Worm (Caenorhabditis elegans) whole organism, L3 larva: ENCODE measurements around the gene glb-9.

Source experiments
- R02D3.7 ChIP-seq: fragments of 150-350 bp; optimal IDR thresholded peaks from 2 replicates; lab custom pipeline; 2014; ENCODE audit warnings: missing biosample characterization, missing genetic modification characterization
- ceh-28 ChIP-seq: fragments of 150-350 bp; optimal IDR thresholded peaks from 2 replicates; lab custom pipeline; 2014; ENCODE audit warnings: missing biosample characterization, missing genetic modification reagents, missing genetic modification characterization
- daf-12 ChIP-seq: fragments of 150-350 bp; optimal IDR thresholded peaks from 2 replicates; lab custom pipeline; 2014; ENCODE audit warnings: missing biosample characterization, missing genetic modification reagents, missing genetic modification characterization
- nhr-12 ChIP-seq: fragments of 150-350 bp; optimal IDR thresholded peaks from 2 replicates; lab custom pipeline; 2014; ENCODE audit warnings: missing biosample characterization, missing genetic modification characterization
- nhr-76 ChIP-seq: fragments of 150-350 bp; sonication (generic microtip); optimal IDR thresholded peaks from 5 replicates; lab custom pipeline; 2014; ENCODE audit warnings: missing biosample characterization, missing genetic modification characterization
- pqm-1 ChIP-seq: fragments of 150-350 bp; optimal IDR thresholded peaks from 2 replicates; lab custom pipeline; 2017; ENCODE audit warnings: missing biosample characterization, missing genetic modification characterization, inconsistent platforms
- skn-1 ChIP-seq: fragments of 150-350 bp; optimal IDR thresholded peaks from 2 replicates; lab custom pipeline; 2014; ENCODE audit warnings: missing biosample characterization, missing genetic modification characterization
- snpc-4 ChIP-seq: fragments of 150-350 bp; optimal IDR thresholded peaks from 2 replicates; lab custom pipeline; 2014; ENCODE audit warnings: missing biosample characterization, missing genetic modification characterization
- unc-39 ChIP-seq: sonication (generic microtip); optimal IDR thresholded peaks from 4 replicates; lab custom pipeline; 2017; ENCODE audit warnings: missing biosample characterization, missing genetic modification characterization
- unc-62 ChIP-seq: fragments of 150-350 bp; sonication (generic microtip); optimal IDR thresholded peaks from 4 replicates; lab custom pipeline; 2014; ENCODE audit warnings: missing biosample characterization, missing genetic modification reagents, missing genetic modification characterization
- ztf-11 ChIP-seq: fragments of 150-350 bp; optimal IDR thresholded peaks from 2 replicates; lab custom pipeline; 2014; ENCODE audit warnings: missing biosample characterization, missing genetic modification characterization

ce11 chrII:7544782-7545181 lies 25.7 kb upstream of the glb-9 start:
- no peak for TF ChIP-seq R02D3.7
- TF ChIP-seq daf-12 (tag; lab: Kevin White, UChicago) = no peak
- no peak for TF ChIP-seq unc-39 (tag; lab: Kevin White, UChicago)
- no peak for TF ChIP-seq unc-62
- no peak for TF ChIP-seq ztf-11
- TF ChIP-seq ceh-28 (tag; lab: Kevin White, UChicago) = no peak
- no peak for TF ChIP-seq nhr-76 (tag; lab: Kevin White, UChicago)
- no peak for TF ChIP-seq nhr-12
- TF ChIP-seq skn-1 (tag; lab: Kevin White, UChicago) = no peak
- TF ChIP-seq snpc-4 (tag; lab: Kevin White, UChicago) = no peak
- no peak for TF ChIP-seq pqm-1 (tag; lab: Kevin White, UChicago)
